Worm (Caenorhabditis elegans): Measurements from ENCODE around the gene nra-3.

The nra-3 gene

ce11 chrX:9941379-9941778, 10.1 kb upstream of the nra-3 start:
- no peak for TF ChIP-seq R02D3.7 (tag; optimal IDR thresholded peaks at IDR 0.05)
- TF ChIP-seq eor-1 (tag; optimal IDR thresholded peaks at IDR 0.05) = no peak
- TF ChIP-seq nhr-25 (tag; optimal IDR thresholded peaks at IDR 0.05) = peak; percentile 31
- TF ChIP-seq elt-1 (tag; optimal IDR thresholded peaks at IDR 0.05) = no peak
- TF ChIP-seq nhr-77 (tag; optimal IDR thresholded peaks at IDR 0.05) = no peak
- no peak for TF ChIP-seq lin-39 (tag; optimal IDR thresholded peaks at IDR 0.05)
- peak; percentile 13 for TF ChIP-seq hmg-11 (tag; optimal IDR thresholded peaks at IDR 0.05)
- no peak for TF ChIP-seq fkh-10 (GFP tag; optimal IDR thresholded peaks at IDR 0.05)
- no peak for TF ChIP-seq ceh-28 (tag; optimal IDR thresholded peaks at IDR 0.05)
- TF ChIP-seq pha-4 (tag; optimal IDR thresholded peaks at IDR 0.05) = no peak
- no peak for TF ChIP-seq jun-1 (tag; optimal IDR thresholded peaks at IDR 0.05)

- TF ChIP-seq pha-4 (tag; optimal IDR thresholded peaks at IDR 0.05) = peak; percentile 74
- TF ChIP-seq nhr-76 (tag; optimal IDR thresholded peaks at IDR 0.05) = no peak
- no peak for TF ChIP-seq ztf-4 (tag; optimal IDR thresholded peaks at IDR 0.05)
- no peak for TF ChIP-seq ceh-9 (tag; optimal IDR thresholded peaks at IDR 0.05)
- TF ChIP-seq nhr-11 (tag; optimal IDR thresholded peaks at IDR 0.05) = no peak
- TF ChIP-seq mml-1 (tag; optimal IDR thresholded peaks at IDR 0.05) = no peak
Observed at ce11 chrX:9940524-9940923, 9.3 kb upstream of the nra-3 start.

DNA sequence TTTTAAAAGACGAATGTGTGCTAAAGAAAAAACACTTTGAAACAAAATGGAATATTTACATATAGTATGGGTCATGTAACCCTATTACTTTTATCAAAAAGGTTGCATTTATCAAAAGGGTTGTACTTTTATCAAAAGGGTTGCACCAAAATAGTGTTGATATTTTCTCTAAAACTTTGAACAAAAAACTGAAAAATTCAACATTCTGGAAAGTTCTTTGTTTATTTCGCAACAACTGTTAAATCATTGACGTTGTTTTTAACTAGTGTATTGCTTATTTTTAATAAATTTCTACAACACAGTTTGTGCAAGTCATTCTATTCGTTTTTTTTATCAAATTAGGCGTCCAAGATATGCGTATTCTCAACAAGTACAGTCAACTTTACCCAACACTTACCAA, 7.3 kb upstream of the nra-3 start, which contains the start of the genes C17G1.5 and C17G1.14:
C17G1.5 (plus strand) TSS at position 266 of the 400 bp plus-strand sequence.
C17G1.14 (plus strand) TSS at position 277 of the 400 bp plus-strand sequence.
- TF ChIP-seq hmg-11 (tag; optimal IDR thresholded peaks at IDR 0.05) (no peak), pha-4 (tag; optimal IDR thresholded peaks at IDR 0.05) (peak; percentile 7), egl-5 (tag; optimal IDR thresholded peaks at IDR 0.05) (no peak), elt-2 (tag; optimal IDR thresholded peaks at IDR 0.05) (peak; percentile 2)

- TF ChIP-seq tbx-2 (tag; optimal IDR thresholded peaks at IDR 0.05) = no peak
- TF ChIP-seq nhr-67 (tag; optimal IDR thresholded peaks at IDR 0.05) = no peak
- peak; percentile 20 for TF ChIP-seq nhr-43 (tag; optimal IDR thresholded peaks at IDR 0.05; ENCODE audit: poor library complexity, severe bottlenecking)
- peak; percentile 34 for TF ChIP-seq nhr-23 (tag; optimal IDR thresholded peaks at IDR 0.05)
- TF ChIP-seq nhr-25 (tag; optimal IDR thresholded peaks at IDR 0.05) = peak; percentile 73
- peak; percentile 45 for TF ChIP-seq egl-5 (tag; optimal IDR thresholded peaks at IDR 0.05)
- TF ChIP-seq aly-2 (tag; optimal IDR thresholded peaks at IDR 0.05) = no peak
- no peak for TF ChIP-seq unc-62 (GFP tag; optimal IDR thresholded peaks at IDR 0.05)
Observed at ce11 chrX:9938091-9938490, 6.8 kb upstream of the nra-3 start.

- TF ChIP-seq nhr-23 (tag; optimal IDR thresholded peaks at IDR 0.05) = no peak
- TF ChIP-seq fos-1 (tag; optimal IDR thresholded peaks at IDR 0.05) = no peak
- no peak for TF ChIP-seq unc-62 (GFP tag; optimal IDR thresholded peaks at IDR 0.05)
- TF ChIP-seq fkh-10 (GFP tag; optimal IDR thresholded peaks at IDR 0.05) = no peak
- no peak for TF ChIP-seq daf-12 (tag; optimal IDR thresholded peaks at IDR 0.05)
- no peak for TF ChIP-seq nhr-237 (tag; optimal IDR thresholded peaks at IDR 0.05)
- no peak for TF ChIP-seq snpc-4 (tag; optimal IDR thresholded peaks at IDR 0.05)
- TF ChIP-seq unc-39 (tag; optimal IDR thresholded peaks at IDR 0.05) = no peak
- peak; percentile 52 for TF ChIP-seq pqm-1 (tag; optimal IDR thresholded peaks at IDR 0.05)
- TF ChIP-seq elt-2 (tag; optimal IDR thresholded peaks at IDR 0.05) = peak; percentile 67
- TF ChIP-seq pha-4 (tag; optimal IDR thresholded peaks at IDR 0.05) = peak; percentile 23
- TF ChIP-seq ama-1 (optimal IDR thresholded peaks at IDR 0.05) = no peak
- no peak for TF ChIP-seq nfya-1 (tag; optimal IDR thresholded peaks at IDR 0.05; ENCODE audit: insufficient read depth)
- no peak for TF ChIP-seq nhr-28 (tag; optimal IDR thresholded peaks at IDR 0.05)
- TF ChIP-seq hmg-11 (tag; optimal IDR thresholded peaks at IDR 0.05) = no peak
- no peak for TF ChIP-seq elt-1 (tag; optimal IDR thresholded peaks at IDR 0.05)
- no peak for TF ChIP-seq ceh-16 (tag; optimal IDR thresholded peaks at IDR 0.05)
Observed at ce11 chrX:9934009-9934323, 2.7 kb upstream of the nra-3 start.
